Fruit fly (Drosophila melanogaster): ENCODE results near the gene Hsp68.

The Hsp68 gene

DNA sequence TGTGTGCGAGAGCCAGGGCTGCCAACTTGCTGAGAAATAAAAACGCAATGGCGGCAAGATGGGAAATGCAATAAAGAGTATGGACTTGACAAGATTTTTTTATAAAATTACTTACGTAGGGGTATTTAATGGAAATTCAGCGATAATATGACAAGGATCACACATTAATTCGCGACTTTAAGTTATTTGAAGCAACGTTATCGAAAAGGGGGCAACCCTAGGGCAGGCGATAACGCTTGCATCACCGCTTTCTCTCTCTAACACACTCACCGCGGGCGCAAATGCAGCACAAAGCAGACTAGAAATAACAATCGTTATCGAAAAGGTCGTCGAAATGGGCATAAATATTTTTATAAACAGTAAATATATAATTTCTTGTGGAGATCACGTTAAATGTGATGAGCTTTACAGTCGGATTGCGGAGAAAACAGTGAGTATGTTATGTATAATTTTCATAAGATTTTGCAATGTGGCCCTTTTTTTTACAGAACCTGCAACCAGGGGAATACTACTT lies 9.1 kb downstream of the Hsp68 start, which contains the start of gene Rox8 (continued):
- peak; percentile 88 for TF ChIP-seq Sin3A (optimal IDR thresholded peaks at IDR 0.05)
- no peak for TF ChIP-seq CG2199 (GFP tag; IDR thresholded peaks at IDR 0.05)
- peak; percentile 36 for TF ChIP-seq bcd (GFP tag; optimal IDR thresholded peaks at IDR 0.05)
- peak; percentile 18 for TF ChIP-seq MESR4 (GFP tag; optimal IDR thresholded peaks at IDR 0.05)
- peak; percentile 45 for TF ChIP-seq CG10147 (GFP tag; optimal IDR thresholded peaks at IDR 0.05)
- TF ChIP-seq hkb (optimal IDR thresholded peaks at IDR 0.05), result peak; percentile 67
- no peak for TF ChIP-seq hkb (GFP tag; IDR thresholded peaks at IDR 0.05)
- no peak for TF ChIP-seq CG1792 (GFP tag; optimal IDR thresholded peaks at IDR 0.05)
- no peak for TF ChIP-seq Sox102F (GFP tag; optimal IDR thresholded peaks at IDR 0.05)
- TF ChIP-seq Hr78 (GFP tag; optimal IDR thresholded peaks at IDR 0.05), result peak in 1 of 2 experiments; percentile 64
- TF ChIP-seq al (GFP tag; IDR thresholded peaks at IDR 0.05), result no peak
- TF ChIP-seq CG2129 (GFP tag; IDR thresholded peaks at IDR 0.05; ENCODE audit: partially characterized antibody), result no peak
- peak; percentile 56 for TF ChIP-seq CG8924 (tag; optimal IDR thresholded peaks at IDR 0.05)
- no peak for TF ChIP-seq dysf (GFP tag; IDR thresholded peaks at IDR 0.05)
- TF ChIP-seq CG10431 (GFP tag; optimal IDR thresholded peaks at IDR 0.05), result peak; percentile 21
- peak; percentile 42 for TF ChIP-seq dm (GFP tag; optimal IDR thresholded peaks at IDR 0.05)
- TF ChIP-seq BtbVII (GFP tag; optimal IDR thresholded peaks at IDR 0.05), result peak; percentile 66
- no peak for TF ChIP-seq croc (GFP tag; conservative IDR thresholded peaks at IDR 0.05)
- TF ChIP-seq gsb-n (tag; optimal IDR thresholded peaks at IDR 0.05), result peak; percentile 16
- no peak for TF ChIP-seq Taf1 (GFP tag; IDR thresholded peaks at IDR 0.05)
- TF ChIP-seq stc (GFP tag; IDR thresholded peaks at IDR 0.05), result no peak
- peak; percentile 55; the same call in 2 of the 3 replicates for TF ChIP-seq vnd (GFP tag; IDR thresholded peaks at IDR 0.05; ENCODE audit: partially characterized antibody)
- no peak for TF ChIP-seq CG11695 (GFP tag; IDR thresholded peaks at IDR 0.05)
- no peak for TF ChIP-seq fd3F (GFP tag; optimal IDR thresholded peaks at IDR 0.05)
- peak; percentile 84 for TF ChIP-seq CG12659 (GFP tag; optimal IDR thresholded peaks at IDR 0.05)
- no peak for TF ChIP-seq CG17612 (GFP tag; IDR thresholded peaks at IDR 0.05)
- no peak for TF ChIP-seq ERR (GFP tag; optimal IDR thresholded peaks at IDR 0.05)
- peak; percentile 14 for TF ChIP-seq CG1602 (GFP tag; optimal IDR thresholded peaks at IDR 0.05)
- TF ChIP-seq CG32767 (GFP tag; IDR thresholded peaks at IDR 0.05), result no peak
- peak; percentile 68 for TF ChIP-seq Nf-YC (tag; optimal IDR thresholded peaks at IDR 0.05)
- peak; percentile 99 for TF ChIP-seq trem (tag; optimal IDR thresholded peaks at IDR 0.05)
- no peak for TF ChIP-seq zf30C (GFP tag; optimal IDR thresholded peaks at IDR 0.05)
- TF ChIP-seq CG7372 (GFP tag; IDR thresholded peaks at IDR 0.05), result no peak
- TF ChIP-seq Stat92E (GFP tag; optimal IDR thresholded peaks at IDR 0.05), result no peak
- TF ChIP-seq CG33557 (GFP tag; optimal IDR thresholded peaks at IDR 0.05), result peak; percentile 22
- peak; percentile 47 for TF ChIP-seq Antp (GFP tag; optimal IDR thresholded peaks at IDR 0.05)
- TF ChIP-seq GATAe (GFP tag; conservative IDR thresholded peaks at IDR 0.05), result 0 out of 2 replicates have a peak, but pooled peaks have one; percentile 9
- no peak for TF ChIP-seq Ssrp (tag; optimal IDR thresholded peaks at IDR 0.05)
- peak; percentile 46 for TF ChIP-seq mam (GFP tag; optimal IDR thresholded peaks at IDR 0.05)
- TF ChIP-seq fru (optimal IDR thresholded peaks at IDR 0.05), result no peak
- no peak for TF ChIP-seq CG8478 (optimal IDR thresholded peaks at IDR 0.05)
- TF ChIP-seq CG1024 (GFP tag; IDR thresholded peaks at IDR 0.05), result no peak
- TF ChIP-seq CG18476 (GFP tag; optimal IDR thresholded peaks at IDR 0.05), result peak; percentile 33
- TF ChIP-seq hbn (GFP tag; IDR thresholded peaks at IDR 0.05; ENCODE audit: partially characterized antibody), result no peak; the same call in 1 of the 2 replicates
- TF ChIP-seq Dek (tag; optimal IDR thresholded peaks at IDR 0.05), result peak; percentile 31
- TF ChIP-seq Tbp (GFP tag; optimal IDR thresholded peaks at IDR 0.05), result no peak
- peak; percentile 45 for TF ChIP-seq Hsf (GFP tag; optimal IDR thresholded peaks at IDR 0.05)
- TF ChIP-seq CG3407 (GFP tag; optimal IDR thresholded peaks at IDR 0.05), result no peak
- peak; percentile 21 for TF ChIP-seq Hr3 (GFP tag; optimal IDR thresholded peaks at IDR 0.05)
- no peak for TF ChIP-seq CG30431 (GFP tag; optimal IDR thresholded peaks at IDR 0.05)
- TF ChIP-seq sqz (GFP tag; optimal IDR thresholded peaks at IDR 0.05), result no peak
- TF ChIP-seq sug (tag; optimal IDR thresholded peaks at IDR 0.05), result peak; percentile 65

Data from whole organism, embryonic.